Fruit fly (Drosophila melanogaster) whole organism: Measurements from ENCODE around the gene CG7707.

Experiments
- pan ChIP-seq: fragments of >200 bp; optimal IDR thresholded peaks from 2 replicates; lab custom pipeline; 2017
- psq ChIP-seq: fragments of >200 bp; optimal IDR thresholded peaks from 2 replicates; lab custom pipeline; 2017

- no peak for TF ChIP-seq pan (lab: Kevin White, UChicago)
- no peak for TF ChIP-seq psq (lab: Kevin White, UChicago)
Measured at dm6 chr3L:17238129-17238732, 5.0 kb upstream of the CG7707 start, which contains the start of gene Rbp6.
